Worm (Caenorhabditis elegans): ENCODE results near the gene pef-1.
A peak's percentile ranks its signal among the peaks of the same experiment; 100 is the strongest.

pef-1 gene

DNA sequence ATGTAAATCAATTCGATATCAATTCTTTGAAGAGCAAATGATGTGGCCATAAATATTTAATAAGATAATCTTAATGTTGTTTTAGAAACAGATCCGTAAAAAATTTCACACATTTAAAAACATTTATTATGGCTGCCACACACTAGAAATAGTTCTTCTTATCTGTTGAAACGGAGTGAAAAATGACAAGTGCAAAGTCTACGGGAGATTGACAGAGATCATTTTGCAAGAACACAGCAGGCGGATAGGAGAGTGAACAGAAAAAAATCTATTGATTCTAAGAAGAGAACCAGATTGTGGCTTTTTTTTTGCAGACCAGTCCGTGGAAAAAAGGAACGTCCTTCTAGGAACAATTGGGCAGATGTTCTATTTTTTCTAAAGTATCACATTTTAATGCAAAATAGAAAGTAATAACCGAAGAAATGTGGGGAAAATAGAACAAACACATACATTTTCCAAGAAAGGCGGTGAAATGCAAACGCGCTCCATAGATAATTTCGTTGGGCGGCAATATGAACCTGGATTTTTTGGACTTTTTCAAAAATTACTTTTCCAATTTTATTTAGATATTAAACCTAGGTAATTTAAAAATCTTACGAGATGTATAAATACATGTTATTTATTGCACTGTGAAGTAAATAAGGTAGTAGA lies 24.4 kb downstream of the pef-1 start (continued):
- TF ChIP-seq hmg-1.1 (GFP tag; IDR thresholded peaks at IDR 0.05) (no peak), Y75B8A.6 (GFP tag; IDR thresholded peaks at IDR 0.05) (no peak), lin-38 (GFP tag; IDR thresholded peaks at IDR 0.05) (peak; percentile 92), daf-12 (tag; optimal IDR thresholded peaks at IDR 0.05) (no peak), ztf-7 (tag; optimal IDR thresholded peaks at IDR 0.05) (no peak), ceh-62 (tag; optimal IDR thresholded peaks at IDR 0.05) (no peak), spr-1 (tag; optimal IDR thresholded peaks at IDR 0.05) (no peak), unc-130 (GFP tag; optimal IDR thresholded peaks at IDR 0.05) (no peak), D1046.2 (GFP tag; IDR thresholded peaks at IDR 0.05) (no peak), nhr-6 (tag; optimal IDR thresholded peaks at IDR 0.05) (no peak), mes-2 (tag; optimal IDR thresholded peaks at IDR 0.05; ENCODE audit: poor library complexity, severe bottlenecking) (peak; percentile 26), egl-27 (tag; optimal IDR thresholded peaks at IDR 0.05) (no peak), zip-2 (tag; optimal IDR thresholded peaks at IDR 0.05) (no peak), mep-1 (tag; optimal IDR thresholded peaks at IDR 0.05) (peak; percentile 6), sdz-12 (GFP tag; optimal IDR thresholded peaks at IDR 0.05) (no peak), Y5F2A.4 (GFP tag; optimal IDR thresholded peaks at IDR 0.05) (no peak), set-16 (GFP tag; IDR thresholded peaks at IDR 0.05) (no peak), pqm-1 (tag; optimal IDR thresholded peaks at IDR 0.05) (peak; percentile 19), mdl-1 (tag; optimal IDR thresholded peaks at IDR 0.05) (no peak), dmd-8 (GFP tag; IDR thresholded peaks at IDR 0.05) (no peak), tra-1 (GFP tag; IDR thresholded peaks at IDR 0.05) (no peak), mxl-2 (GFP tag; conservative IDR thresholded peaks at IDR 0.05) (no peak), vab-7 (GFP tag; IDR thresholded peaks at IDR 0.05) (no peak), dmd-9 (GFP tag; IDR thresholded peaks at IDR 0.05) (no peak), mxl-3 (GFP tag; optimal IDR thresholded peaks at IDR 0.05) (no peak), nhr-102 (tag; optimal IDR thresholded peaks at IDR 0.05) (no peak), R02D3.7 (tag; optimal IDR thresholded peaks at IDR 0.05) (no peak), daf-8 (GFP tag; IDR thresholded peaks at IDR 0.05) (no peak), F44E2.7 (GFP tag; IDR thresholded peaks at IDR 0.05) (no peak), gei-8 (GFP tag; optimal IDR thresholded peaks at IDR 0.05) (no peak), lin-13 (GFP tag; optimal IDR thresholded peaks at IDR 0.05) (no peak), zag-1 (tag; optimal IDR thresholded peaks at IDR 0.05) (no peak), ama-1 (optimal IDR thresholded peaks at IDR 0.05) (no peak), nhr-28 (tag; optimal IDR thresholded peaks at IDR 0.05) (peak; percentile 5), F49E8.2 (tag; optimal IDR thresholded peaks at IDR 0.05; ENCODE audit: borderline replicate concordance) (no peak), aly-2 (tag; optimal IDR thresholded peaks at IDR 0.05) (no peak), T26A8.4 (GFP tag; IDR thresholded peaks at IDR 0.05) (no peak), T20F7.1 (GFP tag; optimal IDR thresholded peaks at IDR 0.05) (no peak), fkh-10 (GFP tag; optimal IDR thresholded peaks at IDR 0.05) (no peak), ceh-20 (GFP tag; IDR thresholded peaks at IDR 0.05) (no peak), nhr-111 (GFP tag; optimal IDR thresholded peaks at IDR 0.05) (no peak), ZK546.5 (tag; optimal IDR thresholded peaks at IDR 0.05) (no peak), egl-43 (GFP tag; IDR thresholded peaks at IDR 0.05) (no peak), dmd-6 (GFP tag; IDR thresholded peaks at IDR 0.05) (peak; percentile 54), daf-19 (GFP tag; conservative IDR thresholded peaks at IDR 0.05) (0 out of 2 replicates have a peak, but pooled peaks have one; percentile 34), F10B5.3 (tag; optimal IDR thresholded peaks at IDR 0.05) (no peak), aha-1 (tag) (peak; percentile 98), tag-97 (GFP tag; IDR thresholded peaks at IDR 0.05) (no peak), nhr-237 (tag; optimal IDR thresholded peaks at IDR 0.05) (no peak), nhr-48 (tag; optimal IDR thresholded peaks at IDR 0.05) (peak; percentile 14), ZK337.2 (GFP tag; IDR thresholded peaks at IDR 0.05) (no peak), zfp-3 (GFP tag; conservative IDR thresholded peaks at IDR 0.05) (no peak), zfp-2 (tag; optimal IDR thresholded peaks at IDR 0.05) (no peak)

Measured in whole organism, L4 larva.